Worm (Caenorhabditis elegans): ENCODE data around the gene Y56A3A.6.

Gene Y56A3A.6

ce11 chrIII:11902782-11903181 is 24.2 kb upstream of the Y56A3A.6 start:
- TF ChIP-seq pros-1 (tag; optimal IDR thresholded peaks at IDR 0.05) (no peak), lin-11 (tag; optimal IDR thresholded peaks at IDR 0.05) (no peak), ceh-6 (GFP tag; optimal IDR thresholded peaks at IDR 0.05) (no peak), odd-2 (tag; optimal IDR thresholded peaks at IDR 0.05) (no peak), hlh-30 (tag; optimal IDR thresholded peaks at IDR 0.05; ENCODE audit: insufficient read depth) (no peak)

- TF ChIP-seq pag-3 (tag; optimal IDR thresholded peaks at IDR 0.05; ENCODE audit: borderline replicate concordance) (no peak), nhr-11 (tag; optimal IDR thresholded peaks at IDR 0.05) (no peak), unc-42 (tag; optimal IDR thresholded peaks at IDR 0.05) (no peak), nfya-1 (tag; optimal IDR thresholded peaks at IDR 0.05) (peak; percentile 60), ceh-18 (tag; optimal IDR thresholded peaks at IDR 0.05) (no peak), ceh-22 (tag; optimal IDR thresholded peaks at IDR 0.05) (no peak), fkh-10 (GFP tag; optimal IDR thresholded peaks at IDR 0.05) (no peak)
Observed at ce11 chrIII:11900022-11900421, 21.4 kb upstream of the Y56A3A.6 start.

- no peak for TF ChIP-seq dve-1 (tag; optimal IDR thresholded peaks at IDR 0.05)
- no peak for TF ChIP-seq nhr-232 (tag; optimal IDR thresholded peaks at IDR 0.05)
- no peak for TF ChIP-seq ceh-24 (tag; optimal IDR thresholded peaks at IDR 0.05)
- no peak for TF ChIP-seq ceh-34 (tag; optimal IDR thresholded peaks at IDR 0.05)
- no peak for TF ChIP-seq syd-9 (tag; optimal IDR thresholded peaks at IDR 0.05)
- no peak for TF ChIP-seq elt-2 (tag; optimal IDR thresholded peaks at IDR 0.05)
- no peak for TF ChIP-seq sox-4 (tag; optimal IDR thresholded peaks at IDR 0.05)
- TF ChIP-seq ceh-45 (GFP tag; IDR thresholded peaks at IDR 0.05) = no peak
- no peak for TF ChIP-seq dmd-4 (tag; optimal IDR thresholded peaks at IDR 0.05; ENCODE audit: borderline replicate concordance)
- no peak for TF ChIP-seq pros-1 (tag; optimal IDR thresholded peaks at IDR 0.05)
- no peak for TF ChIP-seq pha-2 (tag; optimal IDR thresholded peaks at IDR 0.05)
- TF ChIP-seq ceh-14 (tag; optimal IDR thresholded peaks at IDR 0.05) = no peak
- TF ChIP-seq ceh-6 (GFP tag; optimal IDR thresholded peaks at IDR 0.05) = no peak
- no peak for TF ChIP-seq madf-2 (tag; optimal IDR thresholded peaks at IDR 0.05)
- TF ChIP-seq lin-11 (tag; optimal IDR thresholded peaks at IDR 0.05) = no peak
- no peak for TF ChIP-seq ceh-30 (tag; optimal IDR thresholded peaks at IDR 0.05)
- no peak for TF ChIP-seq lim-6 (tag; optimal IDR thresholded peaks at IDR 0.05)
- TF ChIP-seq ceh-22 (tag; optimal IDR thresholded peaks at IDR 0.05) = no peak
- TF ChIP-seq unc-55 (GFP tag; optimal IDR thresholded peaks at IDR 0.05) = no peak
- TF ChIP-seq Y22D7AL.16 (tag; optimal IDR thresholded peaks at IDR 0.05) = no peak
Observed at ce11 chrIII:11898169-11898568, 19.6 kb upstream of the Y56A3A.6 start, which contains the start of gene tsen-2. Gene tsen-2 (minus strand): TSS chrIII:11898269.

- TF ChIP-seq nfya-1 (tag; optimal IDR thresholded peaks at IDR 0.05) (peak; percentile 51), hlh-6 (tag; optimal IDR thresholded peaks at IDR 0.05) (no peak)
Observed at ce11 chrIII:11896652-11897051, 18.0 kb upstream of the Y56A3A.6 start.

- no peak for TF ChIP-seq lin-11 (tag; optimal IDR thresholded peaks at IDR 0.05)
- peak; percentile 72 for TF ChIP-seq nfya-1 (tag; optimal IDR thresholded peaks at IDR 0.05)
Observed at ce11 chrIII:11895504-11895903, 16.9 kb upstream of the Y56A3A.6 start.

ce11 chrIII:11892939-11893338 is 14.3 kb upstream of the Y56A3A.6 start, which contains the start of gene Y56A3A.41:
Gene Y56A3A.41 (minus strand): TSS chrIII:11893039.
- TF ChIP-seq ref-2 (tag; optimal IDR thresholded peaks at IDR 0.05) (no peak), elt-2 (tag; optimal IDR thresholded peaks at IDR 0.05) (no peak), ceh-30 (tag; optimal IDR thresholded peaks at IDR 0.05) (no peak), pros-1 (tag; optimal IDR thresholded peaks at IDR 0.05) (no peak), unc-55 (GFP tag; optimal IDR thresholded peaks at IDR 0.05) (no peak), T23F11.4 (GFP tag; optimal IDR thresholded peaks at IDR 0.05) (no peak), unc-3 (GFP tag; conservative IDR thresholded peaks at IDR 0.05) (no peak), unc-3 (tag; optimal IDR thresholded peaks at IDR 0.05) (no peak), odd-2 (tag; optimal IDR thresholded peaks at IDR 0.05) (no peak), nhr-11 (tag; optimal IDR thresholded peaks at IDR 0.05) (no peak), mec-3 (tag; optimal IDR thresholded peaks at IDR 0.05; ENCODE audit: borderline replicate concordance) (no peak), ceh-31 (tag; optimal IDR thresholded peaks at IDR 0.05) (no peak), nfya-1 (tag; optimal IDR thresholded peaks at IDR 0.05) (no peak), ttx-3 (tag; optimal IDR thresholded peaks at IDR 0.05) (no peak), nhr-232 (tag; optimal IDR thresholded peaks at IDR 0.05) (no peak), pha-2 (tag; optimal IDR thresholded peaks at IDR 0.05) (no peak), fkh-6 (tag; optimal IDR thresholded peaks at IDR 0.05) (no peak)
